Worm (Caenorhabditis elegans) whole organism, young adult: Measurements from ENCODE around the gene cpg-4.

Source experiments
- B0035.1 ChIP-seq: sonication (generic microtip); optimal IDR thresholded peaks from 2 replicates; lab custom pipeline; 2016; ENCODE audit warnings: missing genetic modification characterization, mild to moderate bottlenecking, missing compliant biosample characterization, missing genotype, missing genetic modification reagents
- F22D6.2 ChIP-seq: sonication (generic microtip); optimal IDR thresholded peaks from 2 replicates; lab custom pipeline; 2016; ENCODE audit warnings: mild to moderate bottlenecking, missing genetic modification characterization, missing compliant biosample characterization
- F33H1.4 ChIP-seq: fragments of 200-800 bp; sonication (Bioruptor generic); IDR thresholded peaks from 2 replicates; pipeline ENCODE4 v1.3.6; 2022; ENCODE audit warnings: missing genetic modification reagents, missing genetic modification characterization, missing compliant biosample characterization
- F37B4.10 ChIP-seq: fragments of 200-800 bp; sonication (Bioruptor generic); IDR thresholded peaks from 2 replicates; pipeline ENCODE4 v1.3.6; 2022; ENCODE audit warnings: missing genetic modification characterization, missing compliant biosample characterization
- F57A8.1 ChIP-seq: fragments of 200-800 bp; sonication (Bioruptor generic); optimal IDR thresholded peaks from 2 replicates; lab custom pipeline; 2018; ENCODE audit warnings: mild to moderate bottlenecking, missing genetic modification characterization, moderate library complexity, missing compliant biosample characterization
- K12H6.12 ChIP-seq: fragments of 200-800 bp; sonication (Bioruptor generic); optimal IDR thresholded peaks from 2 replicates; lab custom pipeline; 2018; ENCODE audit warnings: mild to moderate bottlenecking, missing genetic modification characterization, missing compliant biosample characterization
- T07F8.4 ChIP-seq: sonication (generic microtip); optimal IDR thresholded peaks from 2 replicates; lab custom pipeline; 2016; ENCODE audit warnings: mild to moderate bottlenecking, missing genetic modification characterization, moderate library complexity, missing compliant biosample characterization
- Y56A3A.18 ChIP-seq: fragments of 200-800 bp; sonication (Bioruptor generic); IDR thresholded peaks from 2 replicates; pipeline ENCODE4 v1.3.6; 2022; ENCODE audit warnings: missing genetic modification reagents, missing genetic modification characterization, missing compliant biosample characterization
- aptf-2 ChIP-seq: fragments of 200-800 bp; sonication (Bioruptor generic); conservative IDR thresholded peaks from 2 replicates; pipeline ENCODE4 v1.3.6; 2022; ENCODE audit warnings: missing genetic modification reagents, missing genetic modification characterization, missing compliant biosample characterization
- attf-3 ChIP-seq: fragments of 200-800 bp; sonication (Bioruptor generic); conservative IDR thresholded peaks from 2 replicates; pipeline ENCODE4 v1.3.6; 2022; ENCODE audit warnings: missing genetic modification reagents, missing genetic modification characterization, missing compliant biosample characterization
- cebp-1 ChIP-seq, 2 experiments: fragments of 200-800 bp in 1 of 2; sonication (Bioruptor generic) in 1 of 2; sonication (generic microtip) in 1 of 2; IDR thresholded peaks in 1 of 2; optimal IDR thresholded peaks in 1 of 2; 2 replicates each; pipeline versions ENCODE4 v1.3.6 to Lab custom; 2017 to 2022; ENCODE audit warnings: missing compliant biosample characterization in 2 of 2, missing genetic modification characterization in 2 of 2, mild to moderate bottlenecking in 1 of 2, missing genetic modification reagents in 1 of 2, moderate library complexity in 1 of 2
- ceh-58 ChIP-seq: fragments of 200-800 bp; sonication (Bioruptor generic); IDR thresholded peaks from 2 replicates; pipeline ENCODE4 v1.3.6; 2022; ENCODE audit warnings: missing genetic modification characterization, missing compliant biosample characterization
- ceh-79 ChIP-seq: sonication (generic microtip); optimal IDR thresholded peaks from 2 replicates; lab custom pipeline; 2017; ENCODE audit warnings: mild to moderate bottlenecking, missing genetic modification characterization, missing compliant biosample characterization
- ceh-91 ChIP-seq: fragments of 200-800 bp; sonication (Bioruptor generic); IDR thresholded peaks from 2 replicates; pipeline ENCODE4 v1.3.6; 2022; ENCODE audit warnings: missing genetic modification reagents, missing genetic modification characterization, missing compliant biosample characterization
- dpff-1 ChIP-seq: sonication (generic microtip); optimal IDR thresholded peaks from 2 replicates; lab custom pipeline; 2017; ENCODE audit warnings: mild to moderate bottlenecking, missing genetic modification characterization, missing compliant biosample characterization
- dpl-1 ChIP-seq: fragments of 150-350 bp; optimal IDR thresholded peaks from 2 replicates; lab custom pipeline; 2014; ENCODE audit warnings: missing biosample characterization, missing genetic modification reagents, missing genetic modification characterization
- egrh-3 ChIP-seq: fragments of 200-800 bp; sonication (Bioruptor generic); IDR thresholded peaks from 2 replicates; pipeline ENCODE4 v1.3.6; 2022; ENCODE audit warnings: missing genetic modification reagents, missing genetic modification characterization, missing compliant biosample characterization
- ekl-4 ChIP-seq: fragments of 200-800 bp; sonication (Bioruptor generic); IDR thresholded peaks from 2 replicates; pipeline ENCODE4 v1.3.6; 2022; ENCODE audit warnings: missing genetic modification reagents, missing genetic modification characterization, missing compliant biosample characterization
- fkh-3 ChIP-seq: sonication (generic microtip); optimal IDR thresholded peaks from 2 replicates; lab custom pipeline; 2016; ENCODE audit warnings: mild to moderate bottlenecking, missing genetic modification characterization, missing compliant biosample characterization
- hrde-1 ChIP-seq: sonication (generic microtip); optimal IDR thresholded peaks from 2 replicates; lab custom pipeline; 2016; ENCODE audit warnings: missing genetic modification characterization, mild to moderate bottlenecking, missing compliant biosample characterization, moderate library complexity, missing genotype, missing genetic modification reagents, borderline replicate concordance
- let-526 ChIP-seq: fragments of 200-800 bp; sonication (Bioruptor generic); IDR thresholded peaks from 2 replicates; pipeline ENCODE4 v1.3.6; 2022; ENCODE audit warnings: missing genetic modification reagents, missing genetic modification characterization, missing compliant biosample characterization
- lin-35 ChIP-seq, 3 experiments: fragments of 150-350 bp in 2 of 3; sonication (generic microtip) in 1 of 3; optimal IDR thresholded peaks; 2 replicates each; lab custom pipeline; 2014 to 2018; ENCODE audit warnings: missing biosample characterization in 3 of 3, missing genetic modification characterization in 3 of 3, missing genetic modification reagents in 3 of 3
- mcd-1 ChIP-seq: fragments of 200-800 bp; sonication (Bioruptor generic); IDR thresholded peaks from 2 replicates; pipeline ENCODE4 v1.3.6; 2022; ENCODE audit warnings: missing genetic modification reagents, missing genetic modification characterization, missing compliant biosample characterization
- mel-28 ChIP-seq: sonication (generic microtip); optimal IDR thresholded peaks from 2 replicates; lab custom pipeline; 2016; ENCODE audit warnings: borderline replicate concordance, mild to moderate bottlenecking, missing genetic modification characterization, missing compliant biosample characterization
- mxl-1 ChIP-seq: sonication (generic microtip); optimal IDR thresholded peaks from 2 replicates; lab custom pipeline; 2016; ENCODE audit warnings: missing genetic modification characterization, missing compliant biosample characterization
- nfya-2 ChIP-seq: fragments of 200-800 bp; sonication (Bioruptor generic); IDR thresholded peaks from 2 replicates; pipeline ENCODE4 v1.3.6; 2022; ENCODE audit warnings: missing genetic modification reagents, missing genetic modification characterization, missing compliant biosample characterization
- nfyb-1 ChIP-seq: fragments of 200-800 bp; sonication (Bioruptor generic); IDR thresholded peaks from 2 replicates; pipeline ENCODE4 v1.3.6; 2022; ENCODE audit warnings: missing genetic modification reagents, missing genetic modification characterization, missing compliant biosample characterization
- nhr-120 ChIP-seq: fragments of 200-800 bp; sonication (Bioruptor generic); IDR thresholded peaks from 2 replicates; pipeline ENCODE4 v1.3.6; 2022; ENCODE audit warnings: missing genetic modification characterization, missing compliant biosample characterization
- nhr-80 ChIP-seq: sonication (generic microtip); optimal IDR thresholded peaks from 2 replicates; lab custom pipeline; 2016; ENCODE audit warnings: missing genetic modification characterization, missing compliant biosample characterization
- repo-1 ChIP-seq: sonication (generic microtip); optimal IDR thresholded peaks from 2 replicates; lab custom pipeline; 2017; ENCODE audit warnings: mild to moderate bottlenecking, missing genetic modification characterization, missing compliant biosample characterization
- rpc-1 ChIP-seq, 2 experiments: fragments of 150-350 bp in 1 of 2; sonication (generic microtip) in 1 of 2; optimal IDR thresholded peaks; 2 replicates each; lab custom pipeline; 2014 to 2018; ENCODE audit warnings: missing biosample characterization in 1 of 2, missing genetic modification characterization in 1 of 2, missing genetic modification reagents in 1 of 2, missing genotype in 1 of 2
- sea-2 ChIP-seq: fragments of 200-800 bp; sonication (Bioruptor generic); IDR thresholded peaks from 2 replicates; pipeline ENCODE4 v1.3.6; 2022; ENCODE audit warnings: missing genetic modification characterization, missing compliant biosample characterization
- snpc-1.1 ChIP-seq: sonication (generic microtip); optimal IDR thresholded peaks from 2 replicates; lab custom pipeline; 2017; ENCODE audit warnings: missing genetic modification characterization, mild to moderate bottlenecking, missing compliant biosample characterization, antibody characterized with exemption, moderate library complexity, missing genotype, missing genetic modification reagents; ENCODE audit not compliant: insufficient read depth
- snpc-4 ChIP-seq, 5 experiments: fragments of 150-350 bp in 1 of 5; sonication (generic microtip) in 4 of 5; optimal IDR thresholded peaks; 2 replicates each; lab custom pipeline; 2014 to 2018; ENCODE audit warnings: missing genetic modification characterization in 5 of 5, missing biosample characterization in 3 of 5, antibody characterized with exemption in 2 of 5, mild to moderate bottlenecking in 2 of 5, missing compliant biosample characterization in 2 of 5, missing genotype in 2 of 5, moderate library complexity in 2 of 5, missing genetic modification reagents in 1 of 5
- sptf-2 ChIP-seq: fragments of 200-800 bp; sonication (Bioruptor generic); optimal IDR thresholded peaks from 2 replicates; lab custom pipeline; 2018; ENCODE audit warnings: mild to moderate bottlenecking, missing genetic modification characterization, missing compliant biosample characterization
- tbp1 ChIP-seq: fragments of 200-800 bp; sonication (Bioruptor generic); optimal IDR thresholded peaks from 2 replicates; lab custom pipeline; 2018; ENCODE audit warnings: mild to moderate bottlenecking, missing genetic modification characterization, missing compliant biosample characterization
- zfh-2 ChIP-seq: fragments of 200-800 bp; sonication (Bioruptor generic); conservative IDR thresholded peaks from 2 replicates; pipeline ENCODE4 v1.3.6; 2022; ENCODE audit warnings: missing genetic modification reagents, missing genetic modification characterization, missing compliant biosample characterization
- ztf-18 ChIP-seq: sonication (generic microtip); optimal IDR thresholded peaks from 2 replicates; lab custom pipeline; 2016; ENCODE audit warnings: missing genotype, mild to moderate bottlenecking, missing genetic modification characterization, missing compliant biosample characterization
- ztf-22 ChIP-seq: fragments of 200-800 bp; sonication (Bioruptor generic); optimal IDR thresholded peaks from 2 replicates; lab custom pipeline; 2018; ENCODE audit warnings: mild to moderate bottlenecking, missing genetic modification characterization, moderate library complexity, missing compliant biosample characterization
- ztf-26 ChIP-seq: sonication (generic microtip); optimal IDR thresholded peaks from 2 replicates; lab custom pipeline; 2017; ENCODE audit warnings: missing genetic modification characterization, missing compliant biosample characterization
- ztf-28 ChIP-seq: fragments of 200-800 bp; sonication (Bioruptor generic); IDR thresholded peaks from 2 replicates; pipeline ENCODE4 v1.3.6; 2022; ENCODE audit warnings: missing genetic modification reagents, missing genetic modification characterization, missing compliant biosample characterization

The cpg-4 gene

ce11 chrV:6018944-6019450 lies 22.8 kb downstream of the cpg-4 start, which contains the start of gene picc-1 (continued):
- peak; percentile 85; the same call in 1 of the 2 replicates for TF ChIP-seq nhr-120
- TF ChIP-seq B0035.1 (tag; lab: Kevin White, UChicago) = no peak
- TF ChIP-seq lin-35 (GFP tag; optimal IDR thresholded peaks at IDR 0.05; lab: Kevin White, UChicago) = no peak
- no peak for TF ChIP-seq ceh-79
- no peak for TF ChIP-seq F37B4.10 (GFP tag; lab: Robert Waterston, UW)
- no peak for TF ChIP-seq sea-2 (GFP tag; lab: Robert Waterston, UW)
- TF ChIP-seq F22D6.2 (tag; lab: Kevin White, UChicago) = no peak
- TF ChIP-seq ceh-91 (GFP tag; lab: Robert Waterston, UW) = no peak
- no peak for TF ChIP-seq ztf-22 (GFP tag; lab: Kevin White, UChicago)
- TF ChIP-seq nfya-2 = no peak
- TF ChIP-seq nhr-80 = no peak
- no peak for TF ChIP-seq F33H1.4 (GFP tag; lab: Robert Waterston, UW)
- TF ChIP-seq zfh-2 = no peak
- no peak for TF ChIP-seq F57A8.1
- no peak for TF ChIP-seq mel-28 (tag; lab: Kevin White, UChicago)
- TF ChIP-seq T07F8.4 (tag; lab: Kevin White, UChicago) = no peak

- TF ChIP-seq ztf-18 = no peak
Measured at ce11 chrV:6022076-6022475, 25.9 kb downstream of the cpg-4 start.

- TF ChIP-seq nfyb-1 = 0 out of 2 replicates have a peak, but pooled peaks have one; percentile 16
- TF ChIP-seq aptf-2 = no peak
- TF ChIP-seq cebp-1 (GFP tag; IDR thresholded peaks at IDR 0.05; lab: Robert Waterston, UW) = no peak
- TF ChIP-seq cebp-1 (tag; optimal IDR thresholded peaks at IDR 0.05; lab: Kevin White, UChicago) = peak; percentile 17
- TF ChIP-seq mxl-1 = no peak
- no peak for TF ChIP-seq repo-1 (tag; lab: Kevin White, UChicago)
- TF ChIP-seq ztf-28 = no peak
- no peak for TF ChIP-seq ceh-58 (GFP tag; lab: Robert Waterston, UW)
- peak; percentile 58 for TF ChIP-seq K12H6.12 (tag; lab: Kevin White, UChicago)
- no peak for TF ChIP-seq tbp1 (GFP tag; lab: Kevin White, UChicago)
- no peak for TF ChIP-seq Y56A3A.18 (GFP tag; lab: Robert Waterston, UW)
- 0 out of 2 replicates have a peak, but pooled peaks have one; percentile 28 for TF ChIP-seq mcd-1
- no peak for TF ChIP-seq ekl-4 (GFP tag; lab: Robert Waterston, UW)
- TF ChIP-seq zfh-2 = peak; percentile 46
- TF ChIP-seq egrh-3 (GFP tag; lab: Robert Waterston, UW) = no peak
- peak in 1 of 3 experiments; percentile 49 for TF ChIP-seq lin-35 (GFP tag; optimal IDR thresholded peaks at IDR 0.05; lab: Kevin White, UChicago)
Measured at ce11 chrV:6030559-6030975, 34.4 kb downstream of the cpg-4 start.

- TF ChIP-seq dpff-1 (tag; lab: Kevin White, UChicago) (no peak), snpc-1.1 (tag; lab: Kevin White, UChicago) (no peak), egrh-3 (GFP tag; lab: Robert Waterston, UW) (no peak), sptf-2 (no peak), ztf-28 (no peak), ztf-26 (tag; lab: Kevin White, UChicago) (no peak), dpl-1 (GFP tag; lab: Kevin White, UChicago) (no peak), attf-3 (GFP tag; lab: Robert Waterston, UW) (no peak), hrde-1 (tag; lab: Kevin White, UChicago) (no peak), rpc-1 (optimal IDR thresholded peaks at IDR 0.05; lab: Kevin White, UChicago) (no peak), rpc-1 (tag; optimal IDR thresholded peaks at IDR 0.05; lab: Kevin White, UChicago) (no peak), F57A8.1 (no peak), fkh-3 (no peak), snpc-4 (GFP tag; optimal IDR thresholded peaks at IDR 0.05; lab: Kevin White, UChicago) (no peak), snpc-4 (tag; optimal IDR thresholded peaks at IDR 0.05; lab: Kevin White, UChicago) (no peak), let-526 (GFP tag; lab: Robert Waterston, UW) (no peak), Y56A3A.18 (GFP tag; lab: Robert Waterston, UW) (no peak)
Measured at ce11 chrV:6031585-6031984, 35.4 kb downstream of the cpg-4 start.
